Fruit fly (Drosophila melanogaster) whole organism, pupa: ENCODE results near the gene phu.

ENCODE experiments used
- CG14655 ChIP-seq: fragments of 200-800 bp; sonication (Bioruptor generic); optimal IDR thresholded peaks from 3 replicates; lab custom pipeline; 2017; ENCODE audit warnings: mild to moderate bottlenecking, missing biosample characterization, missing genetic modification reagents, missing genetic modification characterization
- CG15710 ChIP-seq: fragments of 200-800 bp; sonication (Bioruptor generic); optimal IDR thresholded peaks from 2 replicates; lab custom pipeline; 2018; ENCODE audit warnings: missing biosample characterization, mild to moderate bottlenecking, missing genetic modification characterization, moderate library complexity
- CG17806 ChIP-seq: fragments of 200-800 bp; sonication (Bioruptor generic); optimal IDR thresholded peaks from 2 replicates; lab custom pipeline; 2018; ENCODE audit warnings: missing biosample characterization, mild to moderate bottlenecking, missing genetic modification characterization, moderate library complexity
- CG32121 ChIP-seq: fragments of 200-800 bp; sonication (Bioruptor generic); IDR thresholded peaks from 2 replicates; pipeline ENCODE4 v1.3.6; 2022; ENCODE audit warnings: missing biosample characterization, missing genetic modification characterization
- CG34367 ChIP-seq: fragments of 200-800 bp; sonication (Bioruptor generic); optimal IDR thresholded peaks from 2 replicates; lab custom pipeline; 2018; ENCODE audit warnings: missing biosample characterization, mild to moderate bottlenecking, missing genetic modification characterization
- CG4496 ChIP-seq: fragments of 200-800 bp; sonication (Bioruptor generic); IDR thresholded peaks from 3 replicates; pipeline ENCODE4 v1.3.6; 2022; ENCODE audit warnings: missing biosample characterization, missing genetic modification characterization
- EcR ChIP-seq: fragments of 200-800 bp; sonication (Bioruptor generic); optimal IDR thresholded peaks from 3 replicates; lab custom pipeline; 2019; ENCODE audit warnings: missing biosample characterization, missing genetic modification characterization, mild to moderate bottlenecking, moderate library complexity, missing genetic modification reagents
- Ets98B ChIP-seq: fragments of 200-800 bp; sonication (Bioruptor generic); IDR thresholded peaks from 2 replicates; pipeline ENCODE4 v1.3.6; 2022; ENCODE audit warnings: missing biosample characterization, missing genetic modification characterization
- Pif1A ChIP-seq: fragments of 200-800 bp; sonication (Bioruptor generic); optimal IDR thresholded peaks from 3 replicates; lab custom pipeline; 2016; ENCODE audit warnings: missing biosample characterization, missing genetic modification characterization
- Pif1B ChIP-seq: fragments of 200-800 bp; sonication (Bioruptor generic); optimal IDR thresholded peaks from 3 replicates; lab custom pipeline; 2016; ENCODE audit warnings: missing biosample characterization, missing genetic modification characterization
- Snoo ChIP-seq: fragments of 200-800 bp; sonication (Bioruptor generic); optimal IDR thresholded peaks from 3 replicates; lab custom pipeline; 2017; ENCODE audit warnings: missing biosample characterization, mild to moderate bottlenecking, missing genetic modification characterization, inconsistent platforms
- fd96Ca ChIP-seq: fragments of 200-800 bp; sonication (Bioruptor generic); IDR thresholded peaks from 3 replicates; pipeline ENCODE4 v1.3.6; 2022; ENCODE audit warnings: missing biosample characterization, missing genetic modification characterization
- rn ChIP-seq: fragments of 200-800 bp; sonication (Bioruptor generic); IDR thresholded peaks from 2 replicates; pipeline ENCODE4 v1.3.6; 2022; ENCODE audit warnings: missing biosample characterization, missing genetic modification characterization

- TF ChIP-seq Pif1A (GFP tag; lab: Kevin White, UChicago) (peak; percentile 49), Pif1B (peak; percentile 10), rn (no peak), CG14655 (GFP tag; lab: Kevin White, UChicago) (peak; percentile 47), Ets98B (no peak), CG17806 (tag; lab: Kevin White, UChicago) (no peak), Snoo (tag; lab: Kevin White, UChicago) (no peak), CG34367 (tag; lab: Kevin White, UChicago) (peak; percentile 19), CG32121 (peak; percentile 40; the same call in 1 of the 2 replicates), CG15710 (peak; percentile 64), CG4496 (no peak), EcR (GFP tag; lab: Kevin White, UChicago) (peak; percentile 90), fd96Ca (GFP tag; lab: Robert Waterston, UW) (0 out of 3 replicates have a peak, but pooled peaks have one; percentile 20)
Observed at dm6 chr3R:9459385-9460285, 35.0 kb upstream of the phu start.
